Fruit fly (Drosophila melanogaster) whole organism, embryonic: Measurements from ENCODE around the gene CG5541.

ENCODE experiments used
- ATbp ChIP-seq: fragments of 200-800 bp; sonication (Bioruptor generic); optimal IDR thresholded peaks from 2 replicates; lab custom pipeline; 2017; ENCODE audit warnings: missing biosample characterization, mild to moderate bottlenecking, missing genetic modification characterization, missing genetic modification reagents
- Asciz ChIP-seq: fragments of 200-800 bp; sonication (Bioruptor generic); optimal IDR thresholded peaks from 2 replicates; lab custom pipeline; 2017; ENCODE audit warnings: missing biosample characterization, mild to moderate bottlenecking, missing genetic modification characterization, missing genetic modification reagents
- BtbVII ChIP-seq: fragments of 200-800 bp; sonication (Bioruptor generic); optimal IDR thresholded peaks from 3 replicates; lab custom pipeline; 2017; ENCODE audit warnings: missing biosample characterization, mild to moderate bottlenecking, missing genetic modification characterization
- CG1024 ChIP-seq: fragments of 200-800 bp; sonication (Bioruptor generic); IDR thresholded peaks from 2 replicates; pipeline ENCODE4 v1.3.6; 2022; ENCODE audit warnings: missing biosample characterization, missing genetic modification characterization
- CG10431 ChIP-seq: fragments of 200-800 bp; sonication (Bioruptor generic); optimal IDR thresholded peaks from 3 replicates; lab custom pipeline; 2018; ENCODE audit warnings: missing biosample characterization, mild to moderate bottlenecking, missing genetic modification characterization
- CG10543 ChIP-seq: fragments of 200-800 bp; sonication (Bioruptor generic); optimal IDR thresholded peaks from 3 replicates; lab custom pipeline; 2017; ENCODE audit warnings: missing biosample characterization, mild to moderate bottlenecking, missing genetic modification characterization, moderate library complexity
- CG13296 ChIP-seq: fragments of 200-800 bp; sonication (Bioruptor generic); optimal IDR thresholded peaks from 3 replicates; lab custom pipeline; 2018; ENCODE audit warnings: missing biosample characterization, mild to moderate bottlenecking, missing genetic modification characterization
- CG14965 ChIP-seq: fragments of 200-800 bp; sonication (Bioruptor generic); optimal IDR thresholded peaks from 2 replicates; lab custom pipeline; 2016; ENCODE audit warnings: missing biosample characterization, missing genetic modification characterization, borderline replicate concordance
- CG15479 ChIP-seq: fragments of 200-800 bp; sonication (Bioruptor generic); optimal IDR thresholded peaks from 3 replicates; lab custom pipeline; 2019; ENCODE audit warnings: missing biosample characterization, mild to moderate bottlenecking, missing genetic modification characterization, moderate library complexity
- CG17359 ChIP-seq: fragments of 200-800 bp; sonication (Bioruptor generic); optimal IDR thresholded peaks from 3 replicates; lab custom pipeline; 2018; ENCODE audit warnings: missing biosample characterization, mild to moderate bottlenecking, missing genetic modification characterization, moderate library complexity
- CG2129 ChIP-seq: fragments of 200-800 bp; sonication (Bioruptor generic); IDR thresholded peaks from 2 replicates; pipeline ENCODE4 v1.3.6; 2022; ENCODE audit warnings: missing biosample characterization, missing genetic modification characterization; ENCODE audit not compliant: partially characterized antibody
- CG3726 ChIP-seq: fragments of 200-800 bp; sonication (Bioruptor generic); IDR thresholded peaks from 3 replicates; pipeline ENCODE4, ENCODE4 v1.3.6; 2022; ENCODE audit warnings: missing biosample characterization, missing genetic modification characterization
- CG43689 ChIP-seq: fragments of 200-800 bp; sonication (Bioruptor generic); IDR thresholded peaks from 2 replicates; pipeline ENCODE4 v1.3.6; 2022; ENCODE audit warnings: missing biosample characterization, missing genetic modification characterization
- CG4707 ChIP-seq: fragments of 200-800 bp; sonication (Bioruptor generic); optimal IDR thresholded peaks from 2 replicates; lab custom pipeline; 2018; ENCODE audit warnings: missing biosample characterization, mild to moderate bottlenecking, missing genetic modification characterization, moderate library complexity
- CG4854 ChIP-seq: fragments of 200-800 bp; sonication (Bioruptor generic); optimal IDR thresholded peaks from 2 replicates; lab custom pipeline; 2016; ENCODE audit warnings: missing biosample characterization, missing genetic modification characterization, inconsistent platforms
- CG6175 ChIP-seq: fragments of 200-800 bp; sonication (Bioruptor generic); IDR thresholded peaks from 3 replicates; pipeline ENCODE4 v1.3.6; 2022; ENCODE audit warnings: missing biosample characterization, missing genetic modification characterization
- CG6854 ChIP-seq: fragments of 200-800 bp; sonication (Bioruptor generic); optimal IDR thresholded peaks from 3 replicates; lab custom pipeline; 2017; ENCODE audit warnings: missing biosample characterization, mild to moderate bottlenecking, missing genetic modification characterization
- CG7372 ChIP-seq: fragments of 200-800 bp; sonication (Bioruptor generic); IDR thresholded peaks from 2 replicates; pipeline ENCODE4 v1.3.6; 2022; ENCODE audit warnings: missing biosample characterization, missing genetic modification characterization
- CG7987 ChIP-seq: fragments of 200-800 bp; sonication (Bioruptor generic); optimal IDR thresholded peaks from 2 replicates; lab custom pipeline; 2018; ENCODE audit warnings: missing biosample characterization, mild to moderate bottlenecking, missing genetic modification characterization, moderate library complexity
- CG8924 ChIP-seq: fragments of 200-800 bp; optimal IDR thresholded peaks from 3 replicates; lab custom pipeline; 2019; ENCODE audit warnings: missing biosample characterization, mild to moderate bottlenecking, missing genetic modification characterization, moderate library complexity
- CHES-1-like ChIP-seq: fragments of 200-800 bp; sonication (Bioruptor generic); optimal IDR thresholded peaks from 2 replicates; lab custom pipeline; 2016; ENCODE audit warnings: missing biosample characterization, missing genetic modification characterization
- CoRest ChIP-seq: fragments of 200-800 bp; sonication (Bioruptor generic); optimal IDR thresholded peaks from 3 replicates; lab custom pipeline; 2018; ENCODE audit warnings: missing biosample characterization, mild to moderate bottlenecking, missing genetic modification characterization, moderate library complexity
- HLH3B ChIP-seq: fragments of 200-800 bp; sonication (Bioruptor generic); IDR thresholded peaks from 2 replicates; pipeline ENCODE4 v1.3.6; 2022; ENCODE audit warnings: missing biosample characterization, missing genetic modification characterization
- HLHmδ ChIP-seq: fragments of 200-800 bp; sonication (Bioruptor generic); optimal IDR thresholded peaks from 2 replicates; lab custom pipeline; 2018; ENCODE audit warnings: missing biosample characterization, mild to moderate bottlenecking, missing genetic modification characterization, moderate library complexity
- Jarid2 ChIP-seq: fragments of 200-800 bp; sonication (Bioruptor generic); optimal IDR thresholded peaks from 3 replicates; lab custom pipeline; 2017; ENCODE audit warnings: mild to moderate bottlenecking, missing biosample characterization, missing genetic modification reagents, missing genetic modification characterization
- MTF-1 ChIP-seq: fragments of 200-800 bp; sonication (Bioruptor generic); optimal IDR thresholded peaks from 2 replicates; lab custom pipeline; 2018; ENCODE audit warnings: missing biosample characterization, mild to moderate bottlenecking, missing genetic modification characterization, borderline replicate concordance
- Oaz ChIP-seq: fragments of 200-800 bp; sonication (Bioruptor generic); IDR thresholded peaks from 2 replicates; pipeline ENCODE4 v1.3.6; 2022; ENCODE audit warnings: missing biosample characterization, missing genetic modification characterization
- Scr ChIP-seq: fragments of 200-800 bp; sonication (Bioruptor generic); IDR thresholded peaks from 2 replicates; pipeline ENCODE4 v1.3.6; 2022; ENCODE audit warnings: missing biosample characterization, missing genetic modification characterization; ENCODE audit not compliant: partially characterized antibody
- Sry-β ChIP-seq: fragments of 200-800 bp; sonication (Bioruptor generic); optimal IDR thresholded peaks from 2 replicates; lab custom pipeline; 2018; ENCODE audit warnings: missing biosample characterization, mild to moderate bottlenecking, missing genetic modification characterization, moderate library complexity
- TFAM ChIP-seq: fragments of 200-800 bp; sonication (Bioruptor generic); optimal IDR thresholded peaks from 2 replicates; lab custom pipeline; 2017; ENCODE audit warnings: missing biosample characterization, missing genetic modification characterization, inconsistent platforms
- Tbp ChIP-seq: fragments of >200 bp; optimal IDR thresholded peaks from 2 replicates; lab custom pipeline; 2018; ENCODE audit warnings: missing biosample characterization, missing genetic modification characterization
- Trl ChIP-seq, 3 experiments: fragments of >200 bp in 2 of 3; fragments of 200-800 bp in 1 of 3; sonication (Bioruptor generic) in 1 of 3; optimal IDR thresholded peaks; 2 replicates in 1 of 3; 3 replicates in 2 of 3; lab custom pipeline; 2016 to 2017; ENCODE audit warnings: missing biosample characterization in 1 of 3, missing genetic modification characterization in 1 of 3
- Vsx1 ChIP-seq: fragments of 200-800 bp; sonication (Bioruptor generic); optimal IDR thresholded peaks from 2 replicates; lab custom pipeline; 2017; ENCODE audit warnings: missing biosample characterization, mild to moderate bottlenecking, missing genetic modification characterization, missing genetic modification reagents
- bbx ChIP-seq: fragments of 200-800 bp; sonication (Bioruptor generic); IDR thresholded peaks from 2 replicates; pipeline ENCODE4 v1.3.6; 2022; ENCODE audit warnings: missing biosample characterization, missing genetic modification characterization; ENCODE audit not compliant: partially characterized antibody
- bigmax ChIP-seq: fragments of 200-800 bp; sonication (Bioruptor generic); optimal IDR thresholded peaks from 2 replicates; lab custom pipeline; 2018; ENCODE audit warnings: missing biosample characterization, mild to moderate bottlenecking, missing genetic modification characterization
- cad ChIP-seq: fragments of >200 bp; optimal IDR thresholded peaks from 2 replicates; lab custom pipeline; 2017; ENCODE audit warnings: missing biosample characterization, missing genetic modification characterization
- caup ChIP-seq: fragments of 200-800 bp; sonication (Bioruptor generic); optimal IDR thresholded peaks from 3 replicates; lab custom pipeline; 2017; ENCODE audit warnings: missing biosample characterization, mild to moderate bottlenecking, missing genetic modification characterization, moderate library complexity; ENCODE audit not compliant: severe bottlenecking
- cg ChIP-seq: fragments of 200-800 bp; sonication (Bioruptor generic); optimal IDR thresholded peaks from 3 replicates; lab custom pipeline; 2019; ENCODE audit warnings: missing biosample characterization, mild to moderate bottlenecking, missing genetic modification characterization, moderate library complexity
- dmrt99B ChIP-seq: fragments of 200-800 bp; sonication (Bioruptor generic); optimal IDR thresholded peaks from 2 replicates; lab custom pipeline; 2018; ENCODE audit warnings: missing biosample characterization, mild to moderate bottlenecking, missing genetic modification characterization, moderate library complexity
- fru ChIP-seq: fragments of >200 bp; optimal IDR thresholded peaks from 2 replicates; lab custom pipeline; 2017
- fu2 ChIP-seq: fragments of 200-800 bp; sonication (Bioruptor generic); optimal IDR thresholded peaks from 2 replicates; lab custom pipeline; 2016; ENCODE audit warnings: missing biosample characterization, missing genetic modification characterization
- gt ChIP-seq: fragments of 200-800 bp; sonication (Bioruptor generic); IDR thresholded peaks from 2 replicates; pipeline ENCODE4 v1.3.6; 2022; ENCODE audit warnings: missing biosample characterization, missing genetic modification characterization
- knrl ChIP-seq: fragments of 200-800 bp; sonication (Bioruptor generic); IDR thresholded peaks from 3 replicates; pipeline ENCODE4 v1.3.6; 2022; ENCODE audit warnings: missing biosample characterization, missing genetic modification characterization; ENCODE audit not compliant: partially characterized antibody
- lilli ChIP-seq: fragments of 200-800 bp; sonication (Bioruptor generic); optimal IDR thresholded peaks from 3 replicates; lab custom pipeline; 2016; ENCODE audit warnings: missing biosample characterization, missing genetic modification characterization
- lov ChIP-seq, 2 experiments: fragments of 200-800 bp in 1 of 2; fragments of >200 bp in 1 of 2; sonication (Bioruptor generic) in 1 of 2; IDR thresholded peaks in 1 of 2; optimal IDR thresholded peaks in 1 of 2; 2 replicates in 1 of 2; 3 replicates in 1 of 2; pipeline versions ENCODE4 v1.3.6 to Lab custom; 2017 to 2022; ENCODE audit warnings: missing biosample characterization in 1 of 2, missing genetic modification characterization in 1 of 2
- ro ChIP-seq: fragments of 200-800 bp; sonication (Bioruptor generic); IDR thresholded peaks from 2 replicates; pipeline ENCODE4 v1.3.6; 2022; ENCODE audit warnings: missing biosample characterization, missing genetic modification characterization
- sqz ChIP-seq: fragments of 200-800 bp; sonication (Bioruptor generic); optimal IDR thresholded peaks from 3 replicates; lab custom pipeline; 2018; ENCODE audit warnings: missing biosample characterization, mild to moderate bottlenecking, missing genetic modification characterization
- trh ChIP-seq: fragments of 200-800 bp; sonication (Bioruptor generic); optimal IDR thresholded peaks from 2 replicates; lab custom pipeline; 2016; ENCODE audit warnings: missing biosample characterization, missing genetic modification characterization
- usp ChIP-seq: fragments of >200 bp; optimal IDR thresholded peaks from 2 replicates; lab custom pipeline; 2017; ENCODE audit warnings: missing biosample characterization, missing genetic modification characterization

Gene CG5541

dm6 chrX:15080780-15081402 lies 37.0 kb downstream of the CG5541 start, which contains the start of gene CG33177 (continued):
- TF ChIP-seq TFAM (GFP tag; lab: Kevin White, UChicago): no peak
- TF ChIP-seq CG7372 (GFP tag; lab: Robert Waterston, UW): peak; percentile 10; the same call in 1 of the 2 replicates
- TF ChIP-seq Scr (GFP tag; lab: Robert Waterston, UW): no peak
- TF ChIP-seq fu2 (GFP tag; lab: Kevin White, UChicago): no peak
- no peak for TF ChIP-seq knrl
- no peak for TF ChIP-seq HLH3B
- TF ChIP-seq CG15479 (GFP tag; lab: Kevin White, UChicago): no peak
- TF ChIP-seq CoRest (tag; lab: Kevin White, UChicago): peak; percentile 36
- TF ChIP-seq bigmax (GFP tag; lab: Kevin White, UChicago): peak; percentile 96
- no peak for TF ChIP-seq sqz (GFP tag; lab: Kevin White, UChicago)
- no peak for TF ChIP-seq MTF-1
- TF ChIP-seq cg (GFP tag; lab: Kevin White, UChicago): no peak
- no peak for TF ChIP-seq HLHmδ (GFP tag; lab: Kevin White, UChicago)
- TF ChIP-seq CG6175: no peak
- no peak for TF ChIP-seq Tbp (GFP tag; lab: Kevin White, UChicago)
- TF ChIP-seq CG3726 (GFP tag; lab: Robert Waterston, UW): no peak
- TF ChIP-seq cad (GFP tag; lab: Kevin White, UChicago): no peak
- TF ChIP-seq caup (GFP tag; lab: Kevin White, UChicago): no peak
- TF ChIP-seq ro (GFP tag; lab: Robert Waterston, UW): no peak
- no peak for TF ChIP-seq Asciz
- TF ChIP-seq BtbVII (GFP tag; lab: Kevin White, UChicago): no peak
- TF ChIP-seq CG14965 (GFP tag; lab: Kevin White, UChicago): no peak
- TF ChIP-seq CG17359 (tag; lab: Kevin White, UChicago): peak; percentile 37
- TF ChIP-seq CG4707 (GFP tag; lab: Kevin White, UChicago): no peak
- TF ChIP-seq CG10543 (GFP tag; lab: Kevin White, UChicago): peak; percentile 26
- TF ChIP-seq Trl (optimal IDR thresholded peaks at IDR 0.05; lab: Kevin White, UChicago): no peak
- no peak for TF ChIP-seq Trl (GFP tag; optimal IDR thresholded peaks at IDR 0.05; lab: Kevin White, UChicago)
- TF ChIP-seq bbx (GFP tag; lab: Robert Waterston, UW): no peak
- TF ChIP-seq ATbp: no peak
- no peak for TF ChIP-seq CG8924 (tag; lab: Kevin White, UChicago)
- TF ChIP-seq Vsx1 (GFP tag; lab: Kevin White, UChicago): no peak
- no peak for TF ChIP-seq Oaz (GFP tag; lab: Robert Waterston, UW)
- no peak for TF ChIP-seq trh (GFP tag; lab: Kevin White, UChicago)
- no peak for TF ChIP-seq usp (GFP tag; lab: Kevin White, UChicago)
- peak; percentile 97 for TF ChIP-seq CG7987 (GFP tag; lab: Kevin White, UChicago)
- TF ChIP-seq CG1024 (GFP tag; lab: Robert Waterston, UW): no peak
- TF ChIP-seq CG4854 (GFP tag; lab: Kevin White, UChicago): no peak
- TF ChIP-seq CG6854 (GFP tag; lab: Kevin White, UChicago): no peak
- TF ChIP-seq Sry-β (GFP tag; lab: Kevin White, UChicago): no peak
- TF ChIP-seq gt (GFP tag; lab: Robert Waterston, UW): no peak
- TF ChIP-seq CG43689 (GFP tag; lab: Robert Waterston, UW): no peak
- no peak for TF ChIP-seq fru (lab: Kevin White, UChicago)
- no peak for TF ChIP-seq CG13296 (GFP tag; lab: Kevin White, UChicago)
- no peak for TF ChIP-seq lov (optimal IDR thresholded peaks at IDR 0.05; lab: Kevin White, UChicago)
- no peak for TF ChIP-seq lov (GFP tag; IDR thresholded peaks at IDR 0.05; lab: Robert Waterston, UW)
- TF ChIP-seq Jarid2 (GFP tag; lab: Kevin White, UChicago): no peak
- peak; percentile 69 for TF ChIP-seq CG10431 (GFP tag; lab: Kevin White, UChicago)
- TF ChIP-seq dmrt99B (tag; lab: Kevin White, UChicago): no peak
- peak; percentile 40 for TF ChIP-seq lilli
- TF ChIP-seq CHES-1-like: no peak
- TF ChIP-seq CG2129 (GFP tag; lab: Robert Waterston, UW): no peak
